Fruit fly (Drosophila melanogaster) S2 (cell line): ENCODE data around the gene CG13698.

ENCODE experiments used
- CG8478 ChIP-seq: fragments of >200 bp; optimal IDR thresholded peaks from 2 replicates; lab custom pipeline; 2018
- CTCF ChIP-seq, 2 experiments: fragments of >200 bp; optimal IDR thresholded peaks; 2 replicates each; lab custom pipeline; 2018

- TF ChIP-seq CTCF (optimal IDR thresholded peaks at IDR 0.05; lab: Kevin White, UChicago) (no peak), CG8478 (lab: Kevin White, UChicago) (no peak)
Observed at dm6 chr3L:18105343-18106020, 467 bp downstream of the CG13698 start.
